Worm (Caenorhabditis elegans) whole organism, L4/young adult: ENCODE data around the gene C08A9.10.

Experiments used
- W03F9.2 ChIP-seq: fragments of 150-350 bp; optimal IDR thresholded peaks from 2 replicates; lab custom pipeline; 2014; ENCODE audit warnings: missing biosample characterization, missing genetic modification characterization
- dao-5 ChIP-seq: sonication (generic microtip); optimal IDR thresholded peaks from 2 replicates; lab custom pipeline; 2016; ENCODE audit warnings: missing genotype, missing genetic modification characterization, moderate library complexity, missing compliant biosample characterization
- him-1 ChIP-seq: sonication (generic microtip); optimal IDR thresholded peaks from 2 replicates; lab custom pipeline; 2016; ENCODE audit warnings: missing genotype, missing genetic modification reagents, missing genetic modification characterization, missing compliant biosample characterization

- TF ChIP-seq him-1 (tag; lab: Kevin White, UChicago) (no peak), dao-5 (tag; lab: Kevin White, UChicago) (no peak), W03F9.2 (tag; lab: Kevin White, UChicago) (no peak)
These were observed 10.5 kb upstream of the C08A9.10 start for ce11 chrX:17070495-17070894.
